Worm (Caenorhabditis elegans) whole organism, L4 larva: ENCODE data around the gene vha-12.

Source experiments
- F44E2.7 ChIP-seq: fragments of 200-800 bp; sonication (Bioruptor generic); IDR thresholded peaks from 2 replicates; pipeline ENCODE4 v2.1.2; 2022; ENCODE audit warnings: missing genetic modification characterization, missing compliant biosample characterization
- R02D3.7 ChIP-seq: fragments of 150-350 bp; sonication (generic microtip); optimal IDR thresholded peaks from 3 replicates; lab custom pipeline; 2014; ENCODE audit warnings: missing biosample characterization, missing genetic modification characterization
- ama-1 ChIP-seq: fragments of 150-350 bp; optimal IDR thresholded peaks from 2 replicates; lab custom pipeline; 2014; ENCODE audit warnings: inconsistent platforms, mixed read lengths
- ceh-62 ChIP-seq: sonication (generic microtip); optimal IDR thresholded peaks from 2 replicates; lab custom pipeline; 2017; ENCODE audit warnings: missing biosample characterization, missing genetic modification characterization
- ctbp-1 ChIP-seq: fragments of 200-800 bp; sonication (Bioruptor generic); IDR thresholded peaks from 2 replicates; pipeline ENCODE4 v1.3.6; 2022; ENCODE audit warnings: missing genetic modification reagents, missing genetic modification characterization, missing compliant biosample characterization
- egl-27 ChIP-seq: sonication (generic microtip); optimal IDR thresholded peaks from 3 replicates; lab custom pipeline; 2017; ENCODE audit warnings: missing biosample characterization, missing genetic modification reagents, missing genetic modification characterization
- lin-38 ChIP-seq: fragments of 200-800 bp; sonication (Bioruptor generic); IDR thresholded peaks from 2 replicates; pipeline ENCODE4 v1.3.6; 2022; ENCODE audit warnings: missing genetic modification reagents, missing genetic modification characterization, missing compliant biosample characterization
- lsy-2 ChIP-seq, 2 experiments: fragments of 150-350 bp in 1 of 2; sonication (generic microtip) in 1 of 2; optimal IDR thresholded peaks; 2 replicates each; lab custom pipeline; 2014 to 2017; ENCODE audit warnings: missing biosample characterization in 2 of 2, missing genetic modification characterization in 2 of 2
- nhr-11 ChIP-seq: fragments of 150-350 bp; optimal IDR thresholded peaks from 2 replicates; lab custom pipeline; 2014; ENCODE audit warnings: missing biosample characterization, missing genetic modification characterization
- pqm-1 ChIP-seq: sonication (generic microtip); optimal IDR thresholded peaks from 2 replicates; lab custom pipeline; 2017; ENCODE audit warnings: missing biosample characterization, missing genetic modification characterization
- snpc-4 ChIP-seq: fragments of 150-350 bp; optimal IDR thresholded peaks from 2 replicates; lab custom pipeline; 2014; ENCODE audit warnings: missing biosample characterization, missing genetic modification characterization
- zip-11 ChIP-seq: fragments of 200-800 bp; sonication (Bioruptor generic); IDR thresholded peaks from 2 replicates; pipeline ENCODE4 v1.3.6; 2022; ENCODE audit warnings: missing genetic modification characterization, missing compliant biosample characterization
- ztf-11 ChIP-seq: fragments of 150-350 bp; optimal IDR thresholded peaks from 2 replicates; lab custom pipeline; 2014; ENCODE audit warnings: missing biosample characterization, missing genetic modification characterization

DNA sequence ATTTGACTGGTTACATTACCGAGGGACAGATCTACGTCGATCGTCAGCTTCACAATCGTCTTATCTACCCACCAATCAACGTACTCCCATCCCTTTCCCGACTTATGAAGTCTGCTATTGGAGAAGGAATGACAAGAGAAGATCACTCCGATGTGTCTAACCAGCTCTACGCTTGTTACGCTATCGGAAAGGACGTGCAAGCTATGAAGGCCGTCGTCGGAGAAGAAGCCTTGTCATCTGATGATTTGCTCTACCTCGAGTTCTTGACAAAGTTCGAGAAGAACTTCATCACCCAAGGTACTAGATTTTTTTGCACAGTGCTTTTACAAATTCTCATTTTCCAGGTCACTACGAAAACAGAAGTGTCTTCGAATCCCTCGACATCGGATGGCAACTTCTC lies 1.3 kb downstream of the vha-12 start:
- TF ChIP-seq egl-27 (tag; lab: Kevin White, UChicago) (no peak), F44E2.7 (GFP tag; lab: Robert Waterston, UW) (no peak), ceh-62 (tag; lab: Kevin White, UChicago) (no peak), lsy-2 (tag; optimal IDR thresholded peaks at IDR 0.05; lab: Kevin White, UChicago) (no peak), ztf-11 (tag; lab: Kevin White, UChicago) (no peak), pqm-1 (tag; lab: Kevin White, UChicago) (no peak), ama-1 (no peak), ctbp-1 (GFP tag; lab: Robert Waterston, UW) (no peak), zip-11 (no peak), nhr-11 (tag; lab: Kevin White, UChicago) (no peak), R02D3.7 (tag; lab: Kevin White, UChicago) (no peak), lin-38 (GFP tag; lab: Robert Waterston, UW) (no peak), snpc-4 (tag; lab: Kevin White, UChicago) (no peak)
